Fruit fly (Drosophila melanogaster): ENCODE measurements around the gene Klp68D.

DNA sequence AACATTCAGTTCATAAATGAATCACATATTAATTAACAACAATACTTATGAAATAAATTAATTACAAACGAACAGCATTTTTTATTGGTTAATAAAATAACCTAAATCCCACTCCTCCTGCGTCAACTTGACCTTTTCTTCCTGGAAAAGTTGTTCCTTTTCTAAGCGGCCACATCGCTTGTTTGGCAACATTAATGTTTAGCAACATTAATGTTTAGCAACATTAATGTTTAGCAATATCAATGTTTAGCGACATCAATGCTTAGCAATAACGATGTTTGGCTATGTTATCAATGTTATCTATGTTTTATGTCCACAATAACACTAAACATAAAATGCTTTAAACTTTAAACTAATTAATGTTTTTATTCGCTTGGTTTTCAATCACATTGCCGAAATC lies 21.2 kb downstream of the Klp68D start:
- no peak for TF ChIP-seq Dll (optimal IDR thresholded peaks at IDR 0.05)
- TF ChIP-seq psq (optimal IDR thresholded peaks at IDR 0.05), result no peak
- no peak for TF ChIP-seq CG8478 (optimal IDR thresholded peaks at IDR 0.05)
- TF ChIP-seq usp (GFP tag; optimal IDR thresholded peaks at IDR 0.05), result no peak
- no peak for TF ChIP-seq pan (optimal IDR thresholded peaks at IDR 0.05)
- no peak for TF ChIP-seq EcR (GFP tag; optimal IDR thresholded peaks at IDR 0.05)

Data from whole organism.